Worm (Caenorhabditis elegans): ENCODE data around the gene prp-19.

DNA sequence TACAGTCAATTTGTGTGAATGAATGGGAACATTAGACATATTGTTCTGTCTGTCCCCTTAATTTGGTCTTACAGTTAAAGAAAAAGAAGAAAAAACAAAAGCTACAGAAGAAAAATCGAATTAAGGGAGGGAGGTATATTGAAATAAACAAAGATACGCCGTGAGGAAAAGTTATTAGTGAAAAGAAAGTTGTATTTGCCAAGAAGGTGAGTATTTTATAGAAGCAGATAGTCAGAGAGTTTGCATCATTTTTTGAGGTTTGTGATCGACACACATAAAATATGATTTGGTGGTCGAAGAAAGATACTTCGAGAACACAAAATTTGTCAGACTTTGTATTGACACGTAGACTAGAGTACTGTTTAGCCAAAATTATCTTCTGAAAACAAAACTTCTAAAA is 28.5 kb upstream of the prp-19 start:
- TF ChIP-seq R02D3.7 (tag; optimal IDR thresholded peaks at IDR 0.05), result no peak
- TF ChIP-seq snpc-4 (tag; optimal IDR thresholded peaks at IDR 0.05), result no peak
- TF ChIP-seq ztf-4 (tag; optimal IDR thresholded peaks at IDR 0.05), result no peak

All from whole organism, L2 larva.